Fruit fly (Drosophila melanogaster): ENCODE measurements around the gene Nplp4.

Nplp4 gene

dm6 chr2L:2008114-2008513 is at the start of gene Nplp4:
Gene Nplp4, plus strand, starts transcription at chr2L:2008414.
- no peak for TF ChIP-seq CG8159 (tag; optimal IDR thresholded peaks at IDR 0.05)

- TF ChIP-seq CG34367 (tag; optimal IDR thresholded peaks at IDR 0.05) (no peak), CG15710 (tag; optimal IDR thresholded peaks at IDR 0.05) (peak; percentile 9), CG8159 (tag; optimal IDR thresholded peaks at IDR 0.05) (peak; percentile 18)
Measured at dm6 chr2L:1959420-1959819, 48.8 kb upstream of the Nplp4 start.

- no peak for TF ChIP-seq CG15710 (tag; optimal IDR thresholded peaks at IDR 0.05)
- peak; percentile 11 for TF ChIP-seq CG8159 (tag; optimal IDR thresholded peaks at IDR 0.05)
Measured at dm6 chr2L:1960056-1960455, 48.2 kb upstream of the Nplp4 start.

dm6 chr2L:1961932-1962496 is 46.2 kb upstream of the Nplp4 start:
- TF ChIP-seq gl (tag; optimal IDR thresholded peaks at IDR 0.05): no peak
- TF ChIP-seq EcR (GFP tag; optimal IDR thresholded peaks at IDR 0.05): no peak
- no peak for TF ChIP-seq CG17806 (tag; optimal IDR thresholded peaks at IDR 0.05)
- no peak for TF ChIP-seq CG14655 (GFP tag; optimal IDR thresholded peaks at IDR 0.05)
- TF ChIP-seq Pif1A (GFP tag; optimal IDR thresholded peaks at IDR 0.05): no peak
- no peak for TF ChIP-seq CG4496 (GFP tag; IDR thresholded peaks at IDR 0.05)
- no peak for TF ChIP-seq CG34367 (tag; optimal IDR thresholded peaks at IDR 0.05)
- no peak for TF ChIP-seq CG15710 (tag; optimal IDR thresholded peaks at IDR 0.05)
- no peak for TF ChIP-seq CG8301 (tag; optimal IDR thresholded peaks at IDR 0.05)
- TF ChIP-seq rn (GFP tag; IDR thresholded peaks at IDR 0.05): no peak
- TF ChIP-seq CG9948 (tag; optimal IDR thresholded peaks at IDR 0.05): no peak
- no peak for TF ChIP-seq CG10348 (GFP tag; IDR thresholded peaks at IDR 0.05)
- TF ChIP-seq Pif1B (GFP tag; optimal IDR thresholded peaks at IDR 0.05): no peak

dm6 chr2L:1967301-1967700 is 40.9 kb upstream of the Nplp4 start:
- TF ChIP-seq CG34367 (tag; optimal IDR thresholded peaks at IDR 0.05) (no peak), CG32121 (GFP tag; IDR thresholded peaks at IDR 0.05) (no peak), Pif1A (GFP tag; optimal IDR thresholded peaks at IDR 0.05) (no peak), Ets98B (GFP tag; IDR thresholded peaks at IDR 0.05) (no peak), CG8301 (tag; optimal IDR thresholded peaks at IDR 0.05) (no peak), gl (tag; optimal IDR thresholded peaks at IDR 0.05) (no peak), CG4496 (GFP tag; IDR thresholded peaks at IDR 0.05) (no peak), EcR (GFP tag; optimal IDR thresholded peaks at IDR 0.05) (no peak), CG14655 (GFP tag; optimal IDR thresholded peaks at IDR 0.05) (no peak), CG13204 (GFP tag; optimal IDR thresholded peaks at IDR 0.05) (no peak), CG9948 (tag; optimal IDR thresholded peaks at IDR 0.05) (no peak), Pif1B (GFP tag; optimal IDR thresholded peaks at IDR 0.05) (no peak), CG15710 (tag; optimal IDR thresholded peaks at IDR 0.05) (no peak), rn (GFP tag; IDR thresholded peaks at IDR 0.05) (no peak), fd96Ca (GFP tag; IDR thresholded peaks at IDR 0.05) (no peak)

- TF ChIP-seq EcR (GFP tag; optimal IDR thresholded peaks at IDR 0.05) (no peak), CG8159 (tag; optimal IDR thresholded peaks at IDR 0.05) (no peak), gl (tag; optimal IDR thresholded peaks at IDR 0.05) (no peak), CG32121 (GFP tag; IDR thresholded peaks at IDR 0.05) (no peak)
Measured at dm6 chr2L:1967861-1968260, 40.4 kb upstream of the Nplp4 start.

- TF ChIP-seq CG13204 (GFP tag; optimal IDR thresholded peaks at IDR 0.05): peak; percentile 23
- TF ChIP-seq CG14655 (GFP tag; optimal IDR thresholded peaks at IDR 0.05): no peak
- TF ChIP-seq Pif1A (GFP tag; optimal IDR thresholded peaks at IDR 0.05): no peak
- TF ChIP-seq rn (GFP tag; IDR thresholded peaks at IDR 0.05): peak; percentile 19; the same call in 1 of the 2 replicates
Measured at dm6 chr2L:1970312-1970929, 37.8 kb upstream of the Nplp4 start, which contains the start of gene erm. Gene erm, minus strand, starts transcription at chr2L:1970362.

dm6 chr2L:1972450-1973119 is 35.6 kb upstream of the Nplp4 start:
- TF ChIP-seq CG8159 (tag; optimal IDR thresholded peaks at IDR 0.05) (peak; percentile 5), CG13204 (GFP tag; optimal IDR thresholded peaks at IDR 0.05) (no peak)

dm6 chr2L:1973957-1974356 is 34.3 kb upstream of the Nplp4 start, which contains the start of gene Der-1:
Gene Der-1, plus strand, starts transcription at chr2L:1973957.
- TF ChIP-seq CG8301 (tag; optimal IDR thresholded peaks at IDR 0.05): no peak
- TF ChIP-seq CG32121 (GFP tag; IDR thresholded peaks at IDR 0.05): peak; percentile 28; the same call in 1 of the 2 replicates
- TF ChIP-seq CG15710 (tag; optimal IDR thresholded peaks at IDR 0.05): no peak
- peak; percentile 18; the same call in 1 of the 2 replicates for TF ChIP-seq Ets98B (GFP tag; IDR thresholded peaks at IDR 0.05)
- no peak for TF ChIP-seq EcR (GFP tag; optimal IDR thresholded peaks at IDR 0.05)
- TF ChIP-seq CG4496 (GFP tag; IDR thresholded peaks at IDR 0.05): peak; percentile 18; the same call in 1 of the 3 replicates
- no peak for TF ChIP-seq CG10348 (GFP tag; IDR thresholded peaks at IDR 0.05)
- TF ChIP-seq CG9948 (tag; optimal IDR thresholded peaks at IDR 0.05): no peak
- TF ChIP-seq rn (GFP tag; IDR thresholded peaks at IDR 0.05): no peak

Measured in whole organism, pupa.